Worm (Caenorhabditis elegans): ENCODE measurements around the gene srx-97.

Gene srx-97

ce11 chrII:3711047-3711446 is 41.8 kb upstream of the srx-97 start, which contains the start of gene fbxc-53:
TSS of gene fbxc-53 (plus strand) at chrII:3711291.
- TF ChIP-seq F52B5.7 (tag; optimal IDR thresholded peaks at IDR 0.05) (no peak), ccch-3 (GFP tag; optimal IDR thresholded peaks at IDR 0.05) (no peak), hlh-12 (tag; optimal IDR thresholded peaks at IDR 0.05) (no peak), mes-4 (tag; optimal IDR thresholded peaks at IDR 0.05) (no peak)

ce11 chrII:3709255-3709654 is 40.0 kb upstream of the srx-97 start, which contains the start of gene srx-110:
TSS of gene srx-110 (plus strand) at chrII:3709555.
- TF ChIP-seq F22D6.2 (tag; optimal IDR thresholded peaks at IDR 0.05) = no peak
- TF ChIP-seq ztf-26 (tag; optimal IDR thresholded peaks at IDR 0.05) = no peak
- TF ChIP-seq hmg-20 (GFP tag; IDR thresholded peaks at IDR 0.05) = no peak
- no peak for TF ChIP-seq attf-5 (GFP tag; optimal IDR thresholded peaks at IDR 0.05)
- no peak for TF ChIP-seq ceh-27 (GFP tag; optimal IDR thresholded peaks at IDR 0.05)

ce11 chrII:3705320-3705719 is 36.1 kb upstream of the srx-97 start, which contains the start of gene srx-108:
TSS of gene srx-108 (plus strand) at chrII:3705620.
- TF ChIP-seq ztf-3 (GFP tag; optimal IDR thresholded peaks at IDR 0.05) (no peak), snpc-1.3 (tag; optimal IDR thresholded peaks at IDR 0.05; ENCODE audit: insufficient read depth) (no peak), ceh-40 (GFP tag; IDR thresholded peaks at IDR 0.05) (no peak), lsl-1 (GFP tag; optimal IDR thresholded peaks at IDR 0.05) (no peak), nhr-27 (tag; optimal IDR thresholded peaks at IDR 0.05) (no peak), let-526 (GFP tag; IDR thresholded peaks at IDR 0.05) (no peak), hlh-12 (tag; optimal IDR thresholded peaks at IDR 0.05) (no peak), C17E4.6 (GFP tag; IDR thresholded peaks at IDR 0.05) (no peak), atf-7 (tag; optimal IDR thresholded peaks at IDR 0.05) (no peak), lin-40 (tag; optimal IDR thresholded peaks at IDR 0.05) (no peak), snpc-1.1 (tag; optimal IDR thresholded peaks at IDR 0.05; ENCODE audit: insufficient read depth) (no peak), hmg-20 (GFP tag; IDR thresholded peaks at IDR 0.05) (no peak), nfya-1 (tag; optimal IDR thresholded peaks at IDR 0.05; ENCODE audit: borderline replicate concordance, insufficient read depth) (no peak), ama-1 (optimal IDR thresholded peaks at IDR 0.05) (no peak), ama-1 (GFP tag; optimal IDR thresholded peaks at IDR 0.05) (no peak)

- TF ChIP-seq F37B4.10 (GFP tag; IDR thresholded peaks at IDR 0.05) (no peak), zim-3 (tag; optimal IDR thresholded peaks at IDR 0.05) (no peak), B0019.2 (GFP tag; conservative IDR thresholded peaks at IDR 0.05) (no peak), gei-17 (GFP tag; optimal IDR thresholded peaks at IDR 0.05) (no peak), xnd-1 (tag; optimal IDR thresholded peaks at IDR 0.05) (no peak), lin-54 (GFP tag; optimal IDR thresholded peaks at IDR 0.05) (no peak), attf-5 (GFP tag; optimal IDR thresholded peaks at IDR 0.05) (no peak), ceh-79 (tag; optimal IDR thresholded peaks at IDR 0.05) (no peak), F57C9.4 (tag; optimal IDR thresholded peaks at IDR 0.05) (no peak), unc-130 (GFP tag; optimal IDR thresholded peaks at IDR 0.05) (no peak), him-1 (tag; optimal IDR thresholded peaks at IDR 0.05) (no peak), K11D2.4 (GFP tag; IDR thresholded peaks at IDR 0.05) (no peak), sea-2 (GFP tag; IDR thresholded peaks at IDR 0.05) (no peak), madf-10 (tag; optimal IDR thresholded peaks at IDR 0.05) (no peak), pbrm-1 (GFP tag; IDR thresholded peaks at IDR 0.05) (no peak), B0336.3 (GFP tag; IDR thresholded peaks at IDR 0.05) (no peak), F33H1.4 (GFP tag; IDR thresholded peaks at IDR 0.05) (no peak), hsf-1 (GFP tag; IDR thresholded peaks at IDR 0.05) (no peak), lin-40 (tag; optimal IDR thresholded peaks at IDR 0.05) (no peak), hlh-26 (GFP tag; conservative IDR thresholded peaks at IDR 0.05) (no peak)
Measured at ce11 chrII:3701305-3701704, 32.1 kb upstream of the srx-97 start, which contains the start of gene srx-105. TSS of gene srx-105 (minus strand) at chrII:3701405.

Measured in whole organism, young adult.